Worm (Caenorhabditis elegans) whole organism, young adult: ENCODE data around the gene T28D9.11.

Experiments used
- Y95B8A.8 ChIP-seq: fragments of 200-800 bp; sonication (Bioruptor generic); IDR thresholded peaks from 2 replicates; pipeline ENCODE4 v1.3.6; 2022; ENCODE audit warnings: missing genetic modification reagents, missing genetic modification characterization, missing compliant biosample characterization
- ama-1 ChIP-seq, 3 experiments: fragments of 150-350 bp in 1 of 3; sonication (generic microtip) in 2 of 3; optimal IDR thresholded peaks; 2 replicates each; lab custom pipeline; 2014 to 2018; ENCODE audit warnings: missing biosample characterization in 2 of 3, missing genetic modification characterization in 2 of 3, missing genetic modification reagents in 2 of 3
- hrde-1 ChIP-seq: sonication (generic microtip); optimal IDR thresholded peaks from 2 replicates; lab custom pipeline; 2016; ENCODE audit warnings: missing genetic modification characterization, mild to moderate bottlenecking, missing compliant biosample characterization, moderate library complexity, missing genotype, missing genetic modification reagents, borderline replicate concordance
- lir-1 ChIP-seq: fragments of 200-800 bp; sonication (Bioruptor generic); conservative IDR thresholded peaks from 2 replicates; pipeline ENCODE4 v1.3.6; 2022; ENCODE audit warnings: missing genetic modification reagents, missing genetic modification characterization, missing compliant biosample characterization

ce11 chrII:6531940-6532339 is 40.1 kb upstream of the T28D9.11 start, which contains the start of gene abcx-1:
- TF ChIP-seq hrde-1 (tag; lab: Kevin White, UChicago) (no peak), Y95B8A.8 (no peak), ama-1 (optimal IDR thresholded peaks at IDR 0.05; lab: Kevin White, UChicago) (no peak), ama-1 (GFP tag; optimal IDR thresholded peaks at IDR 0.05; lab: Kevin White, UChicago) (no peak), lir-1 (GFP tag; lab: Robert Waterston, UW) (no peak)
